Worm (Caenorhabditis elegans) whole organism, mixed stage, embryonic: Measurements from ENCODE around the gene Y54G2A.41.
A peak's percentile ranks its signal among the peaks of the same experiment; 100 is the strongest.
"Not testable (repeated sequence)": the region's sequence is repeated elsewhere in the genome, so short reads cannot be mapped to it uniquely, and the experiment has no call there.

ENCODE experiments used
- M03D4.4 ChIP-seq: sonication (generic microtip); optimal IDR thresholded peaks from 2 replicates; lab custom pipeline; 2017; ENCODE audit warnings: mild to moderate bottlenecking, missing genetic modification characterization, missing compliant biosample characterization
- bed-3 ChIP-seq: fragments of 200-800 bp; sonication (Bioruptor generic); optimal IDR thresholded peaks from 3 replicates; lab custom pipeline; 2018; ENCODE audit warnings: mild to moderate bottlenecking, missing genetic modification characterization, moderate library complexity, missing compliant biosample characterization
- ceh-39 ChIP-seq: fragments of 150-350 bp; optimal IDR thresholded peaks from 2 replicates; lab custom pipeline; 2014; ENCODE audit warnings: missing biosample characterization, missing genetic modification characterization
- ceh-43 ChIP-seq: fragments of 200-800 bp; sonication (Bioruptor generic); optimal IDR thresholded peaks from 2 replicates; lab custom pipeline; 2018; ENCODE audit warnings: mild to moderate bottlenecking, missing genetic modification characterization, moderate library complexity, missing compliant biosample characterization
- ceh-83 ChIP-seq: fragments of 200-800 bp; sonication (Bioruptor generic); optimal IDR thresholded peaks from 2 replicates; lab custom pipeline; 2018; ENCODE audit warnings: mild to moderate bottlenecking, missing genetic modification characterization, missing compliant biosample characterization
- ces-1 ChIP-seq: fragments of 150-350 bp; optimal IDR thresholded peaks from 2 replicates; lab custom pipeline; 2014; ENCODE audit warnings: missing biosample characterization, missing genetic modification reagents, missing genetic modification characterization
- drap-1 ChIP-seq: fragments of 200-800 bp; sonication (Bioruptor generic); optimal IDR thresholded peaks from 3 replicates; lab custom pipeline; 2018; ENCODE audit warnings: mild to moderate bottlenecking, missing genetic modification characterization, missing compliant biosample characterization
- elt-1 ChIP-seq: sonication (generic microtip); optimal IDR thresholded peaks from 2 replicates; lab custom pipeline; 2017; ENCODE audit warnings: missing genetic modification characterization, mild to moderate bottlenecking, missing compliant biosample characterization, antibody characterized with exemption, moderate library complexity, borderline replicate concordance; ENCODE audit not compliant: insufficient read depth
- elt-3 ChIP-seq: fragments of 150-350 bp; optimal IDR thresholded peaks from 2 replicates; lab custom pipeline; 2014; ENCODE audit warnings: missing biosample characterization, missing genetic modification characterization
- flh-1 ChIP-seq: fragments of 200-800 bp; sonication (Bioruptor generic); optimal IDR thresholded peaks from 2 replicates; lab custom pipeline; 2018; ENCODE audit warnings: mild to moderate bottlenecking, missing genetic modification characterization, moderate library complexity, missing compliant biosample characterization
- ham-2 ChIP-seq: fragments of 200-800 bp; sonication (Bioruptor generic); optimal IDR thresholded peaks from 2 replicates; lab custom pipeline; 2018; ENCODE audit warnings: mild to moderate bottlenecking, missing genetic modification characterization, missing compliant biosample characterization
- hlh-1 ChIP-seq: fragments of 150-350 bp; optimal IDR thresholded peaks from 2 replicates; lab custom pipeline; 2014; ENCODE audit warnings: missing biosample characterization, missing genetic modification reagents, missing genetic modification characterization
- lin-13 ChIP-seq: fragments of 150-350 bp; optimal IDR thresholded peaks from 2 replicates; lab custom pipeline; 2014; ENCODE audit warnings: missing biosample characterization, missing genetic modification characterization
- lin-32 ChIP-seq: fragments of 200-800 bp; sonication (Bioruptor generic); optimal IDR thresholded peaks from 2 replicates; lab custom pipeline; 2018; ENCODE audit warnings: mild to moderate bottlenecking, missing genetic modification characterization, missing compliant biosample characterization
- mab-5 ChIP-seq: fragments of 150-350 bp; optimal IDR thresholded peaks from 2 replicates; lab custom pipeline; 2014; ENCODE audit warnings: missing biosample characterization, missing genetic modification characterization
- mep-1 ChIP-seq: fragments of 150-350 bp; optimal IDR thresholded peaks from 2 replicates; lab custom pipeline; 2017; ENCODE audit warnings: missing biosample characterization, missing genetic modification reagents, missing genetic modification characterization, inconsistent platforms
- mls-2 ChIP-seq: sonication (generic microtip); optimal IDR thresholded peaks from 2 replicates; lab custom pipeline; 2016; ENCODE audit warnings: mild to moderate bottlenecking, missing genetic modification characterization, moderate library complexity, missing compliant biosample characterization
- nhr-12 ChIP-seq: fragments of 150-350 bp; optimal IDR thresholded peaks from 2 replicates; lab custom pipeline; 2014; ENCODE audit warnings: missing biosample characterization, missing genetic modification characterization
- nhr-2 ChIP-seq: fragments of 150-350 bp; optimal IDR thresholded peaks from 2 replicates; lab custom pipeline; 2014; ENCODE audit warnings: missing biosample characterization, missing genetic modification characterization
- nhr-28 ChIP-seq: fragments of 150-350 bp; optimal IDR thresholded peaks from 2 replicates; lab custom pipeline; 2014; ENCODE audit warnings: missing biosample characterization, missing genetic modification characterization
- nhr-76 ChIP-seq: sonication (generic microtip); optimal IDR thresholded peaks from 2 replicates; lab custom pipeline; 2017; ENCODE audit warnings: missing biosample characterization, missing genetic modification characterization
- pha-4 ChIP-seq: fragments of 150-350 bp; optimal IDR thresholded peaks from 2 replicates; lab custom pipeline; 2018; ENCODE audit warnings: missing biosample characterization, missing genetic modification reagents, missing genetic modification characterization
- sem-2 ChIP-seq: fragments of 200-800 bp; sonication (Bioruptor generic); optimal IDR thresholded peaks from 2 replicates; lab custom pipeline; 2018; ENCODE audit warnings: mild to moderate bottlenecking, missing genetic modification characterization, missing compliant biosample characterization
- snpc-4 ChIP-seq: fragments of 150-350 bp; optimal IDR thresholded peaks from 2 replicates; lab custom pipeline; 2014; ENCODE audit warnings: missing biosample characterization, missing genetic modification characterization
- sptf-1 ChIP-seq: sonication (generic microtip); optimal IDR thresholded peaks from 2 replicates; lab custom pipeline; 2017; ENCODE audit warnings: mild to moderate bottlenecking, missing genetic modification characterization, moderate library complexity, missing compliant biosample characterization
- tbx-8 ChIP-seq: fragments of 200-800 bp; sonication (Bioruptor generic); optimal IDR thresholded peaks from 2 replicates; lab custom pipeline; 2018; ENCODE audit warnings: mild to moderate bottlenecking, missing genetic modification characterization, moderate library complexity, missing compliant biosample characterization
- unc-120 ChIP-seq: sonication (generic microtip); optimal IDR thresholded peaks from 2 replicates; lab custom pipeline; 2017; ENCODE audit warnings: missing genetic modification characterization, missing compliant biosample characterization; ENCODE audit not compliant: poor library complexity, severe bottlenecking
- unc-39 ChIP-seq: fragments of 150-350 bp; optimal IDR thresholded peaks from 2 replicates; lab custom pipeline; 2014; ENCODE audit warnings: missing biosample characterization, missing genetic modification characterization
- unc-62 ChIP-seq: fragments of 150-350 bp; optimal IDR thresholded peaks from 2 replicates; lab custom pipeline; 2014; ENCODE audit warnings: missing biosample characterization, missing genetic modification reagents, missing genetic modification characterization
- zip-8 ChIP-seq: fragments of 150-350 bp; optimal IDR thresholded peaks from 2 replicates; lab custom pipeline; 2014; ENCODE audit warnings: missing biosample characterization, missing genetic modification characterization

Y54G2A.41 gene

ce11 chrIV:2777841-2778240 is 26.2 kb downstream of the Y54G2A.41 start, which contains the start of gene Y54G2A.72:
Gene Y54G2A.72, plus strand, starts transcription at chrIV:2778141.
- TF ChIP-seq mep-1 (tag; lab: Kevin White, UChicago); elt-3; bed-3 (GFP tag; lab: Kevin White, UChicago): not testable (repeated sequence)

- TF ChIP-seq nhr-76 (tag; lab: Kevin White, UChicago) (no peak), tbx-8 (GFP tag; lab: Kevin White, UChicago) (no peak), drap-1 (GFP tag; lab: Kevin White, UChicago) (no peak), ceh-83 (GFP tag; lab: Kevin White, UChicago) (no peak)
Measured at ce11 chrIV:2782793-2783540, 31.3 kb downstream of the Y54G2A.41 start, which contains the start of gene Y54G2A.12. Gene Y54G2A.12, minus strand, starts transcription at chrIV:2782843.

- TF ChIP-seq ham-2 (GFP tag; lab: Kevin White, UChicago) (no peak), unc-62 (GFP tag; lab: Kevin White, UChicago) (peak; percentile 13), ces-1 (peak; percentile 90), pha-4 (tag; lab: Kevin White, UChicago) (peak; percentile 71)
Measured at ce11 chrIV:2785057-2785456, 33.4 kb downstream of the Y54G2A.41 start.

DNA sequence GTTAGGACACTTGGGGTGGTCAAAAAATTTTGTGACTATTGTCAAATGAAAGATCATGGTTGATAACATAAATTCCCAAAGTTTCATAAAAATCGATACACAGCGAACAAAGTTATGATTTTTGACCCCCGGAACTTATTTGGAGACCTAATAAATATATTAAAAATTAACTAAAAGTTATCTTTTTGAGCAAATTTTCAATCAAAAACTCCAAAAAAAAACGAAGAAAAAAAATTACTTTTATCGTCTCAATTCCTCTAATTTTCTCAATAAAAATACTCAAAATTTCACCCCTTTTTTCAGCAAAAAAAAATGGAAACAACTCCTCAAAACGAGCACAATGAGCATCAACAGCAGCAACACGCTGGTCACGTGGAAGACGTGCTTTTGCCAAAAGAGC is 36.7 kb downstream of the Y54G2A.41 start, which contains the start of gene atln-1:
TSS of gene atln-1 (plus strand) at position 301 of the 400 bp plus-strand sequence.
- TF ChIP-seq ceh-83 (GFP tag; lab: Kevin White, UChicago); flh-1 (GFP tag; lab: Kevin White, UChicago); lin-13 (tag; lab: Kevin White, UChicago): not testable (repeated sequence)

ce11 chrIV:2793956-2794355 is 42.3 kb downstream of the Y54G2A.41 start:
- TF ChIP-seq nhr-76 (tag; lab: Kevin White, UChicago) (no peak), ces-1 (no peak), pha-4 (tag; lab: Kevin White, UChicago) (no peak), unc-120 (tag; lab: Kevin White, UChicago) (no peak), nhr-2 (tag; lab: Kevin White, UChicago) (no peak), unc-62 (GFP tag; lab: Kevin White, UChicago) (no peak), sptf-1 (no peak)
- TF ChIP-seq, all 35 proteins: peak for 0

ce11 chrIV:2798339-2798738 is 46.7 kb downstream of the Y54G2A.41 start, which contains the start of gene Y54G2A.52:
Gene Y54G2A.52, minus strand, starts transcription at chrIV:2798686.
- no peak for TF ChIP-seq elt-1
- TF ChIP-seq tbx-8 (GFP tag; lab: Kevin White, UChicago): no peak
- TF ChIP-seq mab-5 (tag; lab: Kevin White, UChicago): no peak
- no peak for TF ChIP-seq pha-4 (tag; lab: Kevin White, UChicago)
- TF ChIP-seq snpc-4 (tag; lab: Kevin White, UChicago): no peak
- TF ChIP-seq ham-2 (GFP tag; lab: Kevin White, UChicago): no peak
- no peak for TF ChIP-seq nhr-12 (tag; lab: Kevin White, UChicago)
- no peak for TF ChIP-seq drap-1 (GFP tag; lab: Kevin White, UChicago)
- TF ChIP-seq bed-3 (GFP tag; lab: Kevin White, UChicago): no peak
- no peak for TF ChIP-seq zip-8 (tag; lab: Kevin White, UChicago)
- no peak for TF ChIP-seq M03D4.4 (tag; lab: Kevin White, UChicago)
- no peak for TF ChIP-seq lin-13 (tag; lab: Kevin White, UChicago)
- no peak for TF ChIP-seq hlh-1
- no peak for TF ChIP-seq flh-1 (GFP tag; lab: Kevin White, UChicago)
- TF ChIP-seq mls-2 (tag; lab: Kevin White, UChicago): no peak
- no peak for TF ChIP-seq ceh-39 (tag; lab: Kevin White, UChicago)
- TF ChIP-seq ces-1: no peak

DNA sequence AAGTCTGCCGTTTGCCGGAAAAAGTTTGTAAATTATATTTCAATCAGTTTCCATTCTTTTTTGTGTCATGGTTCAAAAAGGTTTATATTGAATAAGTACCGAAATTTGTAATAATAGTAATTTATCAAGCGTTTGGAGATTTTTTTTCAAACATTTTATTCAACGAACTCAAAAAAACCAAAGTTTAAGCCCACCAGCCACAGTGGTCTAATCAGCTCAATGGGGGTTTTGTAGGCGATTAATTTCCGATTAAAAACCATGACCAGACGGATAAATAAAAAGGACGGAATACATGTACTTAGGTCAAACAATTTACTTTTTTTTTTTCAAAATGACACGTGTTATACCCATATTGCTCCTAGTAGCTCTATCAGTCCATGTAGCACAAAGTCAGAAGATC is 47.7 kb downstream of the Y54G2A.41 start, which contains the start of gene Y54G2A.10:
TSS of gene Y54G2A.10 (plus strand) at position 301 of the 400 bp plus-strand sequence.
- TF ChIP-seq nhr-28 (tag; lab: Kevin White, UChicago) (no peak), bed-3 (GFP tag; lab: Kevin White, UChicago) (no peak), ceh-39 (tag; lab: Kevin White, UChicago) (no peak), nhr-2 (tag; lab: Kevin White, UChicago) (no peak), lin-32 (GFP tag; lab: Kevin White, UChicago) (no peak), mls-2 (tag; lab: Kevin White, UChicago) (no peak), ceh-83 (GFP tag; lab: Kevin White, UChicago) (no peak), sem-2 (GFP tag; lab: Kevin White, UChicago) (no peak), mab-5 (tag; lab: Kevin White, UChicago) (no peak), hlh-1 (no peak), zip-8 (tag; lab: Kevin White, UChicago) (no peak), flh-1 (GFP tag; lab: Kevin White, UChicago) (no peak), elt-3 (no peak), nhr-76 (tag; lab: Kevin White, UChicago) (no peak), pha-4 (tag; lab: Kevin White, UChicago) (no peak), tbx-8 (GFP tag; lab: Kevin White, UChicago) (no peak), ceh-43 (GFP tag; lab: Kevin White, UChicago) (no peak), unc-39 (tag; lab: Kevin White, UChicago) (no peak)
- TF ChIP-seq, all 35 proteins: peak for 0
